Fruit fly (Drosophila melanogaster) whole organism, adult: ENCODE data around the gene SmB.

ENCODE experiments used
- CG11617 ChIP-seq: fragments of 200-800 bp; sonication (Bioruptor generic); optimal IDR thresholded peaks from 2 replicates; lab custom pipeline; 2017; ENCODE audit warnings: mild to moderate bottlenecking, missing biosample characterization, missing genetic modification reagents, missing genetic modification characterization
- CG12768 ChIP-seq: fragments of 200-800 bp; sonication (Bioruptor generic); optimal IDR thresholded peaks from 2 replicates; lab custom pipeline; 2017; ENCODE audit warnings: missing biosample characterization, missing genetic modification characterization, mild to moderate bottlenecking, moderate library complexity, missing genetic modification reagents
- CG14711 ChIP-seq: fragments of 200-800 bp; sonication (Bioruptor generic); optimal IDR thresholded peaks from 2 replicates; lab custom pipeline; 2018; ENCODE audit warnings: missing biosample characterization, mild to moderate bottlenecking, missing genetic modification characterization, moderate library complexity
- CG1620 ChIP-seq: fragments of 200-800 bp; sonication (Bioruptor generic); optimal IDR thresholded peaks from 2 replicates; lab custom pipeline; 2016; ENCODE audit warnings: missing biosample characterization, missing genetic modification characterization
- CG33017 ChIP-seq: fragments of 200-800 bp; sonication (Bioruptor generic); optimal IDR thresholded peaks from 2 replicates; lab custom pipeline; 2018; ENCODE audit warnings: missing biosample characterization, mild to moderate bottlenecking, missing genetic modification characterization, moderate library complexity
- CG5204 ChIP-seq: fragments of 200-800 bp; sonication (Bioruptor generic); optimal IDR thresholded peaks from 2 replicates; lab custom pipeline; 2016; ENCODE audit warnings: missing biosample characterization, missing genetic modification characterization
- CG7045 ChIP-seq: fragments of 200-800 bp; sonication (Bioruptor generic); optimal IDR thresholded peaks from 2 replicates; lab custom pipeline; 2017; ENCODE audit warnings: missing biosample characterization, mild to moderate bottlenecking, missing genetic modification characterization
- CG7101 ChIP-seq: fragments of 200-800 bp; sonication (Bioruptor generic); optimal IDR thresholded peaks from 2 replicates; lab custom pipeline; 2018; ENCODE audit warnings: missing biosample characterization, mild to moderate bottlenecking, missing genetic modification characterization, moderate library complexity
- Clk ChIP-seq: fragments of 200-800 bp; sonication (Bioruptor generic); optimal IDR thresholded peaks from 2 replicates; lab custom pipeline; 2017; ENCODE audit warnings: missing biosample characterization, missing genetic modification characterization
- Crg-1 ChIP-seq: fragments of 200-800 bp; sonication (Bioruptor generic); optimal IDR thresholded peaks from 2 replicates; lab custom pipeline; 2016; ENCODE audit warnings: missing biosample characterization, missing genetic modification characterization
- Hr96 ChIP-seq: fragments of 200-800 bp; sonication (Bioruptor generic); optimal IDR thresholded peaks from 2 replicates; lab custom pipeline; 2016; ENCODE audit warnings: missing biosample characterization, missing genetic modification characterization
- Mnt ChIP-seq: fragments of 200-800 bp; sonication (Bioruptor generic); optimal IDR thresholded peaks from 2 replicates; lab custom pipeline; 2016; ENCODE audit warnings: missing biosample characterization, mild to moderate bottlenecking, missing genetic modification characterization
- bab1 ChIP-seq: fragments of 200-800 bp; sonication (Bioruptor generic); optimal IDR thresholded peaks from 3 replicates; lab custom pipeline; 2019; ENCODE audit warnings: missing biosample characterization, mild to moderate bottlenecking, missing genetic modification characterization, moderate library complexity
- cic ChIP-seq: fragments of 200-800 bp; sonication (Bioruptor generic); optimal IDR thresholded peaks from 2 replicates; lab custom pipeline; 2017; ENCODE audit warnings: missing biosample characterization, mild to moderate bottlenecking, missing genetic modification characterization, moderate library complexity
- cnc ChIP-seq, 2 experiments: fragments of >200 bp; optimal IDR thresholded peaks; 2 replicates each; lab custom pipeline; 2017
- kay ChIP-seq: fragments of 200-800 bp; sonication (Bioruptor generic); peaks from one replicate; lab custom pipeline; 2016; ENCODE audit warnings: missing biosample characterization, missing genetic modification characterization, borderline replicate concordance
- ovo ChIP-seq: fragments of 200-800 bp; sonication (Bioruptor generic); optimal IDR thresholded peaks from 2 replicates; lab custom pipeline; 2016; ENCODE audit warnings: missing biosample characterization, missing genetic modification characterization
- pad ChIP-seq: fragments of 200-800 bp; sonication (Bioruptor generic); optimal IDR thresholded peaks from 3 replicates; lab custom pipeline; 2017; ENCODE audit warnings: missing biosample characterization, missing genetic modification characterization, mild to moderate bottlenecking, moderate library complexity, missing genetic modification reagents
- tj ChIP-seq: fragments of 200-800 bp; sonication (Bioruptor generic); optimal IDR thresholded peaks from 3 replicates; lab custom pipeline; 2017; ENCODE audit warnings: missing biosample characterization, mild to moderate bottlenecking, missing genetic modification characterization, moderate library complexity
- toe ChIP-seq: fragments of 200-800 bp; sonication (Bioruptor generic); optimal IDR thresholded peaks from 2 replicates; lab custom pipeline; 2016; ENCODE audit warnings: missing biosample characterization, missing genetic modification characterization

The SmB gene

dm6 chr2L:10381890-10382450 is 44.5 kb downstream of the SmB start, which contains the start of gene CG5096:
CG5096 (plus strand) TSS chr2L:10382263.
- TF ChIP-seq cnc (optimal IDR thresholded peaks at IDR 0.05; lab: Kevin White, UChicago): peak in 1 of 2 experiments; percentile 27
- TF ChIP-seq ovo (GFP tag; lab: Kevin White, UChicago): no peak
- TF ChIP-seq toe (GFP tag; lab: Kevin White, UChicago): no peak
- TF ChIP-seq CG14711 (tag; lab: Kevin White, UChicago): peak; percentile 90
- TF ChIP-seq CG11617 (GFP tag; lab: Kevin White, UChicago): peak; percentile 92
- TF ChIP-seq kay: peak; percentile 97
- TF ChIP-seq Mnt (GFP tag; lab: Kevin White, UChicago): peak; percentile 56
- TF ChIP-seq Hr96 (GFP tag; lab: Kevin White, UChicago): no peak
- TF ChIP-seq pad (GFP tag; lab: Kevin White, UChicago): peak; percentile 71
- TF ChIP-seq CG7045 (GFP tag; lab: Kevin White, UChicago): peak; percentile 82
- TF ChIP-seq Clk (GFP tag; lab: Kevin White, UChicago): peak; percentile 63
- peak; percentile 46 for TF ChIP-seq tj (GFP tag; lab: Kevin White, UChicago)
- TF ChIP-seq CG5204 (GFP tag; lab: Kevin White, UChicago): no peak
- TF ChIP-seq CG7101 (tag; lab: Kevin White, UChicago): peak; percentile 96
- TF ChIP-seq cic (GFP tag; lab: Kevin White, UChicago): peak; percentile 86
- no peak for TF ChIP-seq CG1620 (GFP tag; lab: Kevin White, UChicago)
- peak; percentile 55 for TF ChIP-seq Crg-1
- TF ChIP-seq CG12768 (GFP tag; lab: Kevin White, UChicago): peak; percentile 92
- no peak for TF ChIP-seq bab1 (GFP tag; lab: Kevin White, UChicago)
- TF ChIP-seq CG33017 (tag; lab: Kevin White, UChicago): peak; percentile 96

dm6 chr2L:10379865-10380264 is 46.6 kb downstream of the SmB start, which contains the start of gene gny:
gny (plus strand) TSS chr2L:10380103.
- TF ChIP-seq cic (GFP tag; lab: Kevin White, UChicago): no peak
- TF ChIP-seq bab1 (GFP tag; lab: Kevin White, UChicago): peak; percentile 15
- TF ChIP-seq pad (GFP tag; lab: Kevin White, UChicago): no peak
- TF ChIP-seq Hr96 (GFP tag; lab: Kevin White, UChicago): no peak
- no peak for TF ChIP-seq Mnt (GFP tag; lab: Kevin White, UChicago)
- no peak for TF ChIP-seq CG7045 (GFP tag; lab: Kevin White, UChicago)

dm6 chr2L:10378631-10379030 is 47.8 kb downstream of the SmB start:
- no peak for TF ChIP-seq CG7101 (tag; lab: Kevin White, UChicago)
- no peak for TF ChIP-seq CG7045 (GFP tag; lab: Kevin White, UChicago)
- TF ChIP-seq Hr96 (GFP tag; lab: Kevin White, UChicago): no peak
- TF ChIP-seq CG11617 (GFP tag; lab: Kevin White, UChicago): no peak
- no peak for TF ChIP-seq CG12768 (GFP tag; lab: Kevin White, UChicago)
- TF ChIP-seq tj (GFP tag; lab: Kevin White, UChicago): no peak
- TF ChIP-seq pad (GFP tag; lab: Kevin White, UChicago): no peak
- no peak for TF ChIP-seq CG1620 (GFP tag; lab: Kevin White, UChicago)
- TF ChIP-seq kay: no peak
- TF ChIP-seq cic (GFP tag; lab: Kevin White, UChicago): no peak
- no peak for TF ChIP-seq Mnt (GFP tag; lab: Kevin White, UChicago)

- no peak for TF ChIP-seq cnc (optimal IDR thresholded peaks at IDR 0.05; lab: Kevin White, UChicago)
- TF ChIP-seq Clk (GFP tag; lab: Kevin White, UChicago): no peak
- TF ChIP-seq CG33017 (tag; lab: Kevin White, UChicago): no peak
- TF ChIP-seq CG14711 (tag; lab: Kevin White, UChicago): no peak
- TF ChIP-seq kay: no peak
- no peak for TF ChIP-seq CG12768 (GFP tag; lab: Kevin White, UChicago)
- TF ChIP-seq pad (GFP tag; lab: Kevin White, UChicago): no peak
- no peak for TF ChIP-seq tj (GFP tag; lab: Kevin White, UChicago)
- no peak for TF ChIP-seq CG7045 (GFP tag; lab: Kevin White, UChicago)
- TF ChIP-seq bab1 (GFP tag; lab: Kevin White, UChicago): no peak
- no peak for TF ChIP-seq CG5204 (GFP tag; lab: Kevin White, UChicago)
- TF ChIP-seq cic (GFP tag; lab: Kevin White, UChicago): no peak
- no peak for TF ChIP-seq ovo (GFP tag; lab: Kevin White, UChicago)
- no peak for TF ChIP-seq CG11617 (GFP tag; lab: Kevin White, UChicago)
- no peak for TF ChIP-seq Hr96 (GFP tag; lab: Kevin White, UChicago)
- no peak for TF ChIP-seq Mnt (GFP tag; lab: Kevin White, UChicago)
- TF ChIP-seq toe (GFP tag; lab: Kevin White, UChicago): no peak
- TF ChIP-seq CG7101 (tag; lab: Kevin White, UChicago): no peak
Measured at dm6 chr2L:10376276-10376675, 50.2 kb downstream of the SmB start.
